Fruit fly (Drosophila melanogaster): ENCODE data around the gene CG8664.

The CG8664 gene

DNA sequence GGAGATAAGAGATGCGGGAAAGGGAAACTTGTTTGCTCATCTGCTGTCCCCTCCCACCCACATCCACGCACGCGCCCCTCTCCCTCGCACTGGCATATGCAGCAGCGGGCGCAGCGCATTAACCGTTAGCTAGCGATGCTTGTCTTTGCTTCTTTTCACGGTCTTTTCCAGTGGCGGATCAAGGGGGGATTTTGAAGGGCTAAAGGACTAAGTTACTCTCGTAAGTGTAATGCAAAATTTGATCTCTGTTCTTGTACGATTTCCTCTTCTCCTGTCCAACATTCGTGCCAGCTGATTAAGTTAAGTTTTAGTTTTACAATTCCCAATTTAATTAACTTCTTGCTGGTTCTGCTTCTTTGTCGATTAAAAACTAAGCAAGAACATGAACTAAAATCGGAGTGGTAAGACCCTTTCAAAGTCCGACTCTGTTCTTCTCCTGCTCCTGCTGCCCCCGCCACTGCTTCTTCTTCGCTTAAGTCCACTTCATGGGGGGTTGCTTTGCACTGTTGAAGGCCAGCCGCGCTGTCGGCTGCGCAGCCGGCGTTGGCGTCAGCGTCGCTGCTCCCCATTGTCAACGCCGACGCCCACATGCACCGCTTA, 18.2 kb upstream of the CG8664 start (continued):
- TF ChIP-seq CG34406 (GFP tag; optimal IDR thresholded peaks at IDR 0.05): peak; percentile 66
- TF ChIP-seq Blimp-1 (GFP tag; optimal IDR thresholded peaks at IDR 0.05): peak; percentile 81
- TF ChIP-seq Hr38 (GFP tag; optimal IDR thresholded peaks at IDR 0.05): no peak
- TF ChIP-seq Eip75B (GFP tag; optimal IDR thresholded peaks at IDR 0.05): peak; percentile 87
- peak; percentile 40 for TF ChIP-seq vri (GFP tag; optimal IDR thresholded peaks at IDR 0.05)
- TF ChIP-seq CG8632 (GFP tag; optimal IDR thresholded peaks at IDR 0.05): peak; percentile 49
- TF ChIP-seq pdm3 (GFP tag; optimal IDR thresholded peaks at IDR 0.05): peak; percentile 69
- peak; percentile 88 for TF ChIP-seq topi (GFP tag; optimal IDR thresholded peaks at IDR 0.05)
- peak; percentile 77 for TF ChIP-seq net (GFP tag; optimal IDR thresholded peaks at IDR 0.05)
- TF ChIP-seq achi (GFP tag; optimal IDR thresholded peaks at IDR 0.05): peak; percentile 59

DNA sequence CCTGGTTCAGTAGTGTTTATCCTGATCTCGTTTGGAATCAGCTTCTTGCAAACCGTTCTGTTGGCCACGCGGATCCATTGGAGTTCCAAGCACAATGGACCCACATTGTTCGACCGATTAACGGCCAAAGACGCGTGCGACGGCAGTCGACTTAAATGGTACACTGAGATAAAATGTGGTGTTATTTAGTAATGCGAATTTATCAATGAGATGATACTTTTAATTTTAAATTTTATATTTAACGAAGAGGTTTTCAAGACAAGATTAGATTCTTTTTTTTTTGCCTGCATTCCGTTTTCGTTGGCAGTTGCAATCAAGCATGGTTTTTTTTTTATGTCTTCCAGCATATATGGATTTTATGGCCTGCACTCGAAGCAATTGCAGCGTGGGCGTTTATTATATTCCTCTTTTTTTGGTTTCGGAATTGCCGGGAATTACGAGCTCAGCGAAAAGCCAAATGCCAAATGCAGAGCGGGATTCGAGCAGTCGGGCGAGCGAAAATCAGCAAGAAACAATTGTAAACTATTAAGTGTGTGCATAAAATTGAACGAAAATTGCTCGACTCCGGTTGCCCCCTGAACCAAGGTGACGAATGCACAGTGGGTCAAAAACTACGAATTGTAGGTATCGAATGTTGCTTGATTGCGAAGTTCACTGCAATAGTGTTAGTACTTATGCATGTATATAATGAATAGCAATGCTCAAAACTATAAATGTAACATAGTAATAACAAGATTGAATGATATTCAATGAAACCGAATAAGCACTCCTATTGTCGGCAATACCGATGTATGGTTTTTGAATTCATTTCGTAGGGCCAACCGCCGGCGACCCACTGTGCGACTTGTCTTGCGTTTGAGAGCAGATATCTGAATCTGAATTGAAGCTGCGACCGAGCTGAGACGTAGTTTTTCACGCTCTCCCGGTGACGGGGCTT, 16.6 kb upstream of the CG8664 start:
- peak; percentile 86 for TF ChIP-seq CG6808 (GFP tag; optimal IDR thresholded peaks at IDR 0.05)
- peak; percentile 79 for TF ChIP-seq ss (GFP tag; optimal IDR thresholded peaks at IDR 0.05)
- TF ChIP-seq CG10669 (GFP tag; optimal IDR thresholded peaks at IDR 0.05): peak; percentile 82
- peak; percentile 83 for TF ChIP-seq topi (GFP tag; optimal IDR thresholded peaks at IDR 0.05)
- peak; percentile 50 for TF ChIP-seq vri (GFP tag; optimal IDR thresholded peaks at IDR 0.05)
- peak; percentile 86 for TF ChIP-seq achi (GFP tag; optimal IDR thresholded peaks at IDR 0.05)
- TF ChIP-seq CG6792 (GFP tag; optimal IDR thresholded peaks at IDR 0.05): peak; percentile 84
- peak; percentile 73 for TF ChIP-seq CG34406 (GFP tag; optimal IDR thresholded peaks at IDR 0.05)
- TF ChIP-seq fd85E (GFP tag; optimal IDR thresholded peaks at IDR 0.05): peak; percentile 42
- TF ChIP-seq CG11902 (GFP tag; optimal IDR thresholded peaks at IDR 0.05): peak; percentile 64
- peak; percentile 73 for TF ChIP-seq CG16779 (tag; optimal IDR thresholded peaks at IDR 0.05)
- peak; percentile 82 for TF ChIP-seq CG3032 (tag; optimal IDR thresholded peaks at IDR 0.05)
- peak; percentile 75 for TF ChIP-seq Lpt (GFP tag; optimal IDR thresholded peaks at IDR 0.05)
- peak; percentile 96 for TF ChIP-seq Eip78C (GFP tag)
- TF ChIP-seq CG3919 (GFP tag; optimal IDR thresholded peaks at IDR 0.05): peak; percentile 80
- TF ChIP-seq net (GFP tag; optimal IDR thresholded peaks at IDR 0.05): peak; percentile 88
- TF ChIP-seq dac (GFP tag; optimal IDR thresholded peaks at IDR 0.05): peak; percentile 77
- peak; percentile 63 for TF ChIP-seq CG8319 (GFP tag; optimal IDR thresholded peaks at IDR 0.05)
- peak; percentile 78 for TF ChIP-seq Gug (GFP tag; IDR thresholded peaks at IDR 0.05)
- TF ChIP-seq Ets21C (GFP tag; optimal IDR thresholded peaks at IDR 0.05): peak; percentile 79
- TF ChIP-seq CG11294 (GFP tag; IDR thresholded peaks at IDR 0.05): peak; percentile 69
- TF ChIP-seq Met (GFP tag; optimal IDR thresholded peaks at IDR 0.05): peak; percentile 83
- TF ChIP-seq acj6 (GFP tag; optimal IDR thresholded peaks at IDR 0.05): peak; percentile 82
- peak; percentile 85 for TF ChIP-seq CG1621 (tag; optimal IDR thresholded peaks at IDR 0.05)
- peak; percentile 84 for TF ChIP-seq Hr4 (GFP tag; optimal IDR thresholded peaks at IDR 0.05)
- TF ChIP-seq CG6854 (GFP tag; optimal IDR thresholded peaks at IDR 0.05): peak; percentile 38
- peak; percentile 88 for TF ChIP-seq eg (GFP tag; IDR thresholded peaks at IDR 0.05)
- TF ChIP-seq CG8119 (GFP tag; IDR thresholded peaks at IDR 0.05): peak; percentile 92
- TF ChIP-seq svp (GFP tag): peak; percentile 93
- TF ChIP-seq CG32006 (GFP tag; optimal IDR thresholded peaks at IDR 0.05): peak; percentile 89
- peak; percentile 78 for TF ChIP-seq lz (GFP tag; optimal IDR thresholded peaks at IDR 0.05)
- TF ChIP-seq CG4318 (GFP tag; optimal IDR thresholded peaks at IDR 0.05): peak; percentile 87
- TF ChIP-seq Hr38 (GFP tag; optimal IDR thresholded peaks at IDR 0.05): peak; percentile 35
- peak; percentile 90 for TF ChIP-seq CG6163 (GFP tag; IDR thresholded peaks at IDR 0.05)
- TF ChIP-seq spab (GFP tag; optimal IDR thresholded peaks at IDR 0.05): peak; percentile 69
- peak; percentile 71 for TF ChIP-seq Sox15 (GFP tag; optimal IDR thresholded peaks at IDR 0.05)
- peak; percentile 76 for TF ChIP-seq fd59A (GFP tag; optimal IDR thresholded peaks at IDR 0.05)
- peak; percentile 80 for TF ChIP-seq CG10631 (GFP tag; optimal IDR thresholded peaks at IDR 0.05)
- no peak for TF ChIP-seq Eip93F (GFP tag; optimal IDR thresholded peaks at IDR 0.05)
- peak; percentile 76 for TF ChIP-seq dsx (GFP tag; optimal IDR thresholded peaks at IDR 0.05; ENCODE audit: poor library complexity, severe bottlenecking)
- TF ChIP-seq CG9139 (GFP tag; optimal IDR thresholded peaks at IDR 0.05): peak; percentile 54
- TF ChIP-seq CG7368 (GFP tag; optimal IDR thresholded peaks at IDR 0.05): peak; percentile 60
- TF ChIP-seq Eip75B (GFP tag; optimal IDR thresholded peaks at IDR 0.05): peak; percentile 73

All from whole organism, prepupa.